Worm (Caenorhabditis elegans) whole organism, L2 larva: ENCODE data around the gene C05D2.8.

ENCODE experiments used
- ama-1 ChIP-seq: fragments of 150-350 bp; optimal IDR thresholded peaks from 2 replicates; lab custom pipeline; 2018; ENCODE audit warnings: inconsistent platforms
- ceh-82 ChIP-seq: fragments of 150-350 bp; optimal IDR thresholded peaks from 2 replicates; lab custom pipeline; 2014; ENCODE audit warnings: missing biosample characterization, missing genetic modification characterization
- egl-27 ChIP-seq: sonication (generic microtip); optimal IDR thresholded peaks from 3 replicates; lab custom pipeline; 2017; ENCODE audit warnings: missing biosample characterization, missing genetic modification reagents, missing genetic modification characterization
- elt-1 ChIP-seq: fragments of 150-350 bp; optimal IDR thresholded peaks from 2 replicates; lab custom pipeline; 2014; ENCODE audit warnings: missing biosample characterization, missing genetic modification characterization
- lin-39 ChIP-seq: fragments of 150-350 bp; optimal IDR thresholded peaks from 2 replicates; lab custom pipeline; 2014; ENCODE audit warnings: missing biosample characterization, missing genetic modification reagents, missing genetic modification characterization
- mab-5 ChIP-seq: fragments of 150-350 bp; optimal IDR thresholded peaks from 2 replicates; lab custom pipeline; 2014; ENCODE audit warnings: missing biosample characterization, missing genetic modification characterization
- nhr-10 ChIP-seq: sonication (generic microtip); optimal IDR thresholded peaks from 2 replicates; lab custom pipeline; 2017; ENCODE audit warnings: missing biosample characterization, missing genetic modification characterization
- nhr-12 ChIP-seq: fragments of 150-350 bp; optimal IDR thresholded peaks from 2 replicates; lab custom pipeline; 2014; ENCODE audit warnings: missing biosample characterization, missing genetic modification characterization
- nhr-6 ChIP-seq: fragments of 150-350 bp; optimal IDR thresholded peaks from 2 replicates; lab custom pipeline; 2014; ENCODE audit warnings: missing biosample characterization, missing genetic modification characterization
- snpc-4 ChIP-seq: fragments of 150-350 bp; optimal IDR thresholded peaks from 2 replicates; lab custom pipeline; 2014; ENCODE audit warnings: missing biosample characterization, missing genetic modification characterization
- unc-39 ChIP-seq: fragments of 150-350 bp; optimal IDR thresholded peaks from 2 replicates; lab custom pipeline; 2014; ENCODE audit warnings: missing biosample characterization, missing genetic modification characterization
- ztf-11 ChIP-seq: sonication (generic microtip); optimal IDR thresholded peaks from 2 replicates; lab custom pipeline; 2017; ENCODE audit warnings: missing biosample characterization, missing genetic modification characterization
- ztf-4 ChIP-seq: fragments of 150-350 bp; optimal IDR thresholded peaks from 2 replicates; lab custom pipeline; 2014; ENCODE audit warnings: missing biosample characterization, missing genetic modification characterization

DNA sequence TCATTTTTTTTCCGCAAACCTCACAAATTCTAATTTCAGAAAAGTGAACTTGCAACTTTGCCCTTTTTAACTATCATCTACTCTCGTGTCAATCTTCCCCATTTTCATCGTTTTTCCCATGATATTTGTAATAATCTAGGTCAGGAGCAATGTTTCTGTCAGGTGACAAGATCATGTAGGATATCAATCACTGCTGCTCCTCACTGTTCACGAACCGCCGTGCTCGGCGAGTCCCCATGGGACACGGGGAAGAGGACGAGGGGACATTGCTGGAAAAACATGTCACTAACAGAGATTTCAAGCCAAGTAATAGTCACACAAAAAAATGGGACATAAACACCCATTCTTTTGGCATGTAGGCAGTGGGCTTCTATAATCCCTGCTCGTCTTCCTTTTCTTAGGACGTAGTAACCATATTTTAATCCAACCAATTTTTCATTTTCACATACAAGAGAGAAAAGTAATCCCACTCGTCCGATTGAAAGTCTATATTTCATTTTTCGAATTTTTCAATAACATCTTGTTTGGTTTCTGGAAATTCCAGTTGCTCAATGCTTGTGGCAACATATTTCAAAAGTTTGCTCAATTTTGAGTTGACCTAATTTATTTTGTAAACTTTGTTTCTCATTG is 39.2 kb downstream of the C05D2.8 start:
- no peak for TF ChIP-seq nhr-10
- no peak for TF ChIP-seq ama-1 (lab: Kevin White, UChicago)
- TF ChIP-seq snpc-4 (tag; lab: Kevin White, UChicago), result no peak
- TF ChIP-seq egl-27 (tag; lab: Kevin White, UChicago), result no peak
- TF ChIP-seq mab-5 (tag; lab: Kevin White, UChicago), result peak; percentile 78
- TF ChIP-seq unc-39 (tag; lab: Kevin White, UChicago), result no peak
- no peak for TF ChIP-seq lin-39
- TF ChIP-seq nhr-6 (tag; lab: Kevin White, UChicago), result no peak
- TF ChIP-seq ztf-11 (tag; lab: Kevin White, UChicago), result no peak
- TF ChIP-seq nhr-12, result no peak
- TF ChIP-seq ceh-82 (tag; lab: Kevin White, UChicago), result no peak
- TF ChIP-seq ztf-4 (tag; lab: Kevin White, UChicago), result no peak
- no peak for TF ChIP-seq elt-1 (tag; lab: Kevin White, UChicago)
